Worm (Caenorhabditis elegans) whole organism, late embryonic: ENCODE data around the gene mdt-28.

Source experiments
- ama-1 ChIP-seq: fragments of 150-350 bp; optimal IDR thresholded peaks from 2 replicates; lab custom pipeline; 2014
- ceh-6 ChIP-seq: fragments of 200-800 bp; sonication (Bioruptor generic); optimal IDR thresholded peaks from 2 replicates; lab custom pipeline; 2018; ENCODE audit warnings: mild to moderate bottlenecking, missing genetic modification characterization, missing compliant biosample characterization
- dmd-4 ChIP-seq: sonication (generic microtip); optimal IDR thresholded peaks from 2 replicates; lab custom pipeline; 2016; ENCODE audit warnings: borderline replicate concordance, missing genetic modification characterization, missing compliant biosample characterization
- ets-4 ChIP-seq: sonication (generic microtip); optimal IDR thresholded peaks from 2 replicates; lab custom pipeline; 2016; ENCODE audit warnings: missing genetic modification characterization, missing compliant biosample characterization
- lim-6 ChIP-seq: sonication (generic microtip); optimal IDR thresholded peaks from 2 replicates; lab custom pipeline; 2016; ENCODE audit warnings: missing genetic modification characterization, missing compliant biosample characterization
- ref-2 ChIP-seq: sonication (generic microtip); optimal IDR thresholded peaks from 2 replicates; lab custom pipeline; 2016; ENCODE audit warnings: missing genetic modification characterization, missing compliant biosample characterization
- tbx-2 ChIP-seq: sonication (generic microtip); optimal IDR thresholded peaks from 2 replicates; lab custom pipeline; 2016; ENCODE audit warnings: missing genetic modification characterization, missing compliant biosample characterization
- unc-86 ChIP-seq: sonication (generic microtip); optimal IDR thresholded peaks from 2 replicates; lab custom pipeline; 2016; ENCODE audit warnings: missing genetic modification characterization, missing compliant biosample characterization

DNA sequence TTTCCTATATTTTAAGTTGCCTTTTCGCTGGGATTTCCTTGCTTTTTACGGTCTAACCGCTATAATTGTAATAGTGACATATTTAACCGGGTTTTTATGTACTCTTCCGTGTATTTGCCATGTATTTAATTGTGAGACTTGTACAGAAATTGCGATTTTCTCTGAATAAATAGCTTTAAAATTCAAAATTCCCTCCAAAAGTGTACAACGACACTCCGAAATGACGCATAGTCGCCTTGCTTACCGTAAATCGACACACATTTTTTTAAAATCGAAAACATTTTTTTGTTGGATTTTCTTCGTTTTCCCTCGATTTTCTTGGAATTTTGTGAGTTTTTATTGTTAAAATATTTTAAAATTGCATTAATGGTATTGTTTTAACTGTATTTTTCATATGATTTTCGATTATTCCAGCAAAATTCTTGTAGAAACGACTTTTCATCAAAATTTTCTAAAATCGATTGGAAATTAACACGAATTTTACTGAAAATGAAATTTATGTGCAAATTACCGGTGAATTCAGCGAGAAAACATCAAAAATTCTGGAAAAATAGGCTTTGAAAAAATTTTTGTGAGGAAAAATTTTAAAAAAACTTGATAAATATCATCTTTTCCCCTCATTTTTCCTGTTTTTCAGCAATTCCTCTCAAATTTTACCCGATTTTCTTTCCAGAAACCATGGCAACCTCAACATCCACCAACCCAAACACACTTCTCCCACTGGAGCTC, 5.3 kb downstream of the mdt-28 start, which contains the start of gene lsm-5:
- TF ChIP-seq dmd-4 (tag; lab: Kevin White, UChicago) = no peak
- TF ChIP-seq lim-6 (tag; lab: Kevin White, UChicago) = no peak
- no peak for TF ChIP-seq tbx-2 (tag; lab: Kevin White, UChicago)
- TF ChIP-seq ref-2 = no peak
- no peak for TF ChIP-seq ceh-6 (GFP tag; lab: Kevin White, UChicago)
- no peak for TF ChIP-seq ama-1
- TF ChIP-seq ets-4 (tag; lab: Kevin White, UChicago) = no peak
- TF ChIP-seq unc-86 (tag; lab: Kevin White, UChicago) = no peak
